Fruit fly (Drosophila melanogaster): ENCODE measurements around the gene Ir94d.

Gene Ir94d

DNA sequence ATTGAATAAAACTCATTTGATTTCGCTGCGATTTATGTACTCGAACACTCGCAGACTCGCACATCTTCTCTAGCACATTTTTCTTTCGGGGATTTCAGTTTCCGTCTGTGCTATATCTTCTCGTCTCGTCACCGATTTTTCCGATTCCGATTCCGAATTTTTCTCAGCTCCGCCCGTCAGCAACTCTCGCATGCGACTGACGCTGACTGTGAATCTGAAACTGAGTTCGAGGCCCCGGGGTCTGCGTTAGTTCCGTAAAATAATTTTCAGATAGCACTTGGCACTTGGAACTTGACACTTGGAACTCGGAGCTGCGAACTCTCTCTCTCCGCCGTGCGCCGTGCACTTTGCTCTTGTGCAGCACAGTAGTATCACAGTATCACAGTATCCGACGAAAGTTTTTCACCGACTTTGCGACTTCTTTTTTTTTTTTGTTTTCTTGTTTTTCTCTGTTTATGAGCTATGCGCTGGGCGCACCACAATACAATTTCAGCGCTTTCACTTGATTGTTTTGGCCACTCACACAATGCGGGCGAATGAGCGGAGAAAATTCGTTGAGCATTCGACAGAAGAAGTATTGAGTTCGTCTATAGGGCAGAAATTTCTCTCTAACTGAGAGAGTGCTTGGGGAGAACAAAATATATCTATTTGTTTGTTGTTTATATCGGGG lies 17.9 kb upstream of the Ir94d start, which contains the start of gene CG4393:
Gene CG4393, minus strand, starts transcription at position 187 of the 670 bp plus-strand sequence.
- TF ChIP-seq CG8478 (optimal IDR thresholded peaks at IDR 0.05) (no peak), CTCF (optimal IDR thresholded peaks at IDR 0.05) (no peak)

DNA sequence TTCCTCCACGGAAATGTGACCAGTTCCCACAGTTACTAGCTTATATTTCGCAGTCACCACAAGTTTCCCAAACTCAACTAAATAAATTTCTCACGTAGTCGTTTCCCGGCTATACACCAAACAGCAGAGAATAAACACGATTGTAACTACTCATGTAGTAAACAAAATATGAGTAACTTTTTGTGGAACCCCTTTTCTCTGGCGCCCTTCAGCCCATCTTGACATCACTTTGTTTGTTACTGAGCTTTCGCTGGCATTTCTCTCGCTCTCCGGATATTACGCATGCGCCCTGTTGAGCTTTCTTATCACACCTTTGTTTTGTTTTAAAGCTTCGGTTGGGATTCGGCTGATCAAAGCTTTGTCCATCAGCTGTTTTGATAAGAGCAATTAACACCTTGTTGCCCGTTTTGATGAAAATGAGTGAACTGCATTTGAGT lies 16.6 kb upstream of the Ir94d start:
- no peak for TF ChIP-seq CG8478 (optimal IDR thresholded peaks at IDR 0.05)
- no peak for TF ChIP-seq CTCF (optimal IDR thresholded peaks at IDR 0.05)

DNA sequence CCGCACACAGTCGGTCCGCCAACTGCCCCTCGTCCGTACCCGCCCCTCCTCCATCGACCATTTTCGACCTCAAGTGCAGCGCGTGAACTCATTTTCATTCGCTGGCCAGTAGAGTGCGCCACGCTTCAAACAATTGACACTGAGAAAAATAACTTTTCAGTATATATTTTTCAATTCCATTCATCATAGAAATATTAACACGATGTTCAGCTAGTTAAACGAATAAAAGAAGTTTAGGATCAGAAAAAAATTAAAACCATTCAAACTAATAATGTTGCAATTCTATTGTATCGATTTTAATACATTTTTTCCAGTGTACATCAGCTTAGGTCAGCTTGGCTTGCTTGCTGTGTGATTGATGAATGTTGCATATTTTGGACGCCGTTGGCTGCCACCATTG lies 15.7 kb upstream of the Ir94d start:
- TF ChIP-seq CG8478 (optimal IDR thresholded peaks at IDR 0.05) (no peak), CTCF (optimal IDR thresholded peaks at IDR 0.05) (no peak)

DNA sequence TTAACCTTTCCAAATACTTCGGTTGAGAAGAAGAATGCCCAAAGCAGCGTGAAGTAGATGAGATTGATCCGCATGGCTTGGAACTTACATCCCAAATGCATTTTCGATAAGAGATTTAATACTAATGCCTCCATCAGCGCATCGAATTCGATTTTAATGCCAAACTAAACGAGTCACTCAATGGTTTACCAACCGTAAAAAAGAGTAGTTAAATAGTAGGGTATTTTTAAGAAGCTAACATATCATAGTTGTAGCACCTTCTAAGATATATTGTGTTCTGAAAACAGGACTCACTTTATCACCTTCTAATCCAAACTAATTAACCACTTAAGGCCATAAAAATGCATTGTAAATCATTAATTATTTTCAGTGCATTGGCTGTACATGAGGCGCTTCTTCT lies 13.8 kb upstream of the Ir94d start, which contains the start of gene CG31515:
Gene CG31515, minus strand, starts transcription at position 101 of the 400 bp plus-strand sequence.
- TF ChIP-seq CG8478 (optimal IDR thresholded peaks at IDR 0.05) (no peak), CTCF (optimal IDR thresholded peaks at IDR 0.05) (no peak)

DNA sequence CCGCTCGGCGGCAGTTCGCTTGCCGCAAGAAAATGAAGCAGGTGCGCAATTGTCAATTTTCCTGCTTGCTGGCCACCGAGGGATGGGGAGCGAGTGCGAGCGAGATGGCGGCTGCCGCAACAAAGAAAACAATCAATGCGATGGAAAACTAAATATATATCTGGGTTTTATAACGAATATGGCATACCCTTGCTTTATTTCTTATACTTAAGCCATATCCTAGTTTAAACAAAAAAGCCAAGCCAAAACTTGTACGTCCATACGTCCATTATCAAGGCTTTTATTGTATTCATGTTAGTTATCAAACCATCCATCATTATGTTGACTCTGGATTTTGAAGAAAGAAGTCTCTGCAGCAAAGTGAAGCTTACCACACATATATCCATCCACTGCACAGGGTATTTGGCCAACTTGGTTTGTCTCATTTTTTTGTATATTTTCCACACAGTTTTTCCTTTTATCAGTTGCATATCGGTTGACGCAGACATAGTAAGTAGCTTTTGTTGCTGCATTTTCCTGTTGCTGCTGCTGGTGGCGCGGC lies 11.8 kb upstream of the Ir94d start:
- TF ChIP-seq CTCF (optimal IDR thresholded peaks at IDR 0.05) (no peak), CG8478 (optimal IDR thresholded peaks at IDR 0.05) (no peak)

DNA sequence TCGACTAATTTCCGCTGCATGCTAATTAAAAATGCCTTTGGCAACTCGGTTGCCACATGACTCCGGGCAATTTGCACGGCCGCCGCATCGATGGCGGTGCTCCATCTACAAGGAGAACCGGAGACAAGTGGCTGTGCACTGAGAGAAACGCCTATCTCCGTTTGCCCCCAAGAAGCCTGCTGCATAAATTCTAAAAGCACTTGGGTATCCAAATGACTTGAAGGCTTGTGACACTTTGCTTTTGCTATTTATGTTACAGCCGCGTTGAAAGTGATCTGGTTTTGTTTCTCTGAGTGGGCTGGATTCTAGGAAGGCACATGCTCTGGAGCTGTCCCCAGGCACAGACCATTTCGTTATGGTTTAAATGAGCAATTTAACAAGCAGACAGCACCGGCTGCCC lies 10.4 kb upstream of the Ir94d start:
- no peak for TF ChIP-seq CTCF (optimal IDR thresholded peaks at IDR 0.05)
- no peak for TF ChIP-seq CG8478 (optimal IDR thresholded peaks at IDR 0.05)

DNA sequence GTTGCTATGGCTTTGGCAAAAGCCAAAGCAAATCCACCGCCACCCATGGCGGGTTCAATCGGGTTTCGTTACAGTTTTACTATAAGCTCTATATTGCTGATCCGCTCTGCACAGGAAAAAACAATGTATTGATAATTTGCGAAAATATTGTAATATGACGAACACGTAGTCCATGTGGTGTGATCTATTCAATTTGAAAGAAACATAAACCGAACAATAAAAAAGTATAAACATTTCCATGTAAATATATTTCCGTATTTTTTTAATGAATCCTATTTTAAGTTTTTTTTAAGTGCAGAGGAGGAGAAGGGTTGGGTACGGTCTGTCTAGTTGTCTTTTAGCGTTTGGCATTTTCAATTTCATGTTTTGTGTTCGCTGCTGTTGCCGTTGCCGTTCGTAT lies 9.1 kb upstream of the Ir94d start:
- TF ChIP-seq CTCF (optimal IDR thresholded peaks at IDR 0.05) (no peak), CG8478 (optimal IDR thresholded peaks at IDR 0.05) (no peak)

DNA sequence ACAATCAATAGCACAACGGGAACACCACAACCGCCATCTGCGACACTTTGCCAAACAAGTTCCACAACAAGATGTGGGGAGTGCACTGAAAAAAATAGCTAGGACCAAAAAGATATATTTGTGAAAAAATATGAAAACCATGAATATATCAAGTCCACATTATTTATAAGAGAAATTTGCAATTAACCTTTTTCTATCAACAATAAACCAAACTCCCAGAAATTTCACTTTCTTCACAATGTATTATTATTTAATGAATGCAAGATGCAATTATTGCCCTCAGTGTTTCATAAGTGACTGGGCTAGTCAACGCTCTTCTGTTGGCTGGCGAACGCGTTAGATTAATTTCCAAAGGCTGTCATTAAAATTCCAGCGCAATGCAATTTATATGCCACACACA lies 6.9 kb upstream of the Ir94d start:
- TF ChIP-seq CG8478 (optimal IDR thresholded peaks at IDR 0.05), result no peak
- TF ChIP-seq CTCF (optimal IDR thresholded peaks at IDR 0.05), result no peak

DNA sequence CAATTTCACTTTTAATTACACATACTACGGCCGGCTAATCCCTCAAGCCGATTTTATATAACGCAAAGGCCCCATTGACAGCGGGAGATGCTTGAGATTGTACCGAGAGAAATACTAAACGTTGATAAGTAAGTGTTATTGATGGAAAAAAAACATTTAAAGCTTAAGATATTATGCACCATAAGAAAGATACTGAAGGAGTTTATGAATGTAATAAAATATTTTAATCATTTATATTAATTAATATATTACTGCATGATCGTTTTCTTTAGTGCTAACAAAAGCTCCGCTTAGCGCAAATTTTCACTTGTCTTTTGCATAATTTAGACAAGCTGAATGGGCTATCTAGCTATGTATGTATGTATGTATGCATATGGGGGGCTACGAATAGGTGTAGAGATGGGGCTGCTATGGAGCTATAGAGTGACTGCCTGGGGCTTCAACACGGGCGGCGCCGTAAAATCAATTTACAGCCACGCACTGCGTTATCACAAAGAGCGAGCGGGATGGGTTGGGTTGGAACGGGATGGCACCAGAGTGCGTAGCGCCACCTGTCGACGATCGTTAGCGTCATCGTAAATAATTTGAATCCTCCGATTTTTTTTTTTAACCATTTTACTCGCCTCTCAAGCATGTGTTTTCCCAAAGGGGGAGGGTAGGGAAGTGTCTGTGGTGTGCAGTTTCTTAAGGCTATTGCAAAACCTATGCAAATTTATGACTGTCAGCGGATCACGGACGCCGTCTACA lies 5.9 kb upstream of the Ir94d start:
- TF ChIP-seq CG8478 (optimal IDR thresholded peaks at IDR 0.05), result no peak
- peak; percentile 69 to 73 for TF ChIP-seq CTCF (optimal IDR thresholded peaks at IDR 0.05)

DNA sequence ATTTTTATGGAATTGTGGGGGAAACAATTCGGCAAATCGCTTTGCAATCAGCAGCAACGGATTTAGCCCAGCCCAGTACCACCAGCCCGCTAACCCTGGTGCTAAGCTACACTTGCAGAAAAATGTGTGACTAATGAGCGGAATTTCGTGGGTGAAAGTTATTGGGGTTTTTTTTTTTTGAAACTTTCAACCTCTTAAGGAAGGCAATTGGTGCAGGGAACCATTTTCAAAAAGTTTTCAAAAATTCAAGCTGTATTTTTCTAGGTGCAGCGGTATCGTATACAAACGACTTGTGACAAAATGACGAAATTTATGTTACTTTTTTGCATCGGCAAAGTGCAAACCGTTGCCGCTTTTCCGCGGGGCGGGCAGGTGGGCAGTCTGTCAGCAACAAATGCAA lies 3.6 kb upstream of the Ir94d start:
- TF ChIP-seq CTCF (optimal IDR thresholded peaks at IDR 0.05) (no peak), CG8478 (optimal IDR thresholded peaks at IDR 0.05) (no peak)

DNA sequence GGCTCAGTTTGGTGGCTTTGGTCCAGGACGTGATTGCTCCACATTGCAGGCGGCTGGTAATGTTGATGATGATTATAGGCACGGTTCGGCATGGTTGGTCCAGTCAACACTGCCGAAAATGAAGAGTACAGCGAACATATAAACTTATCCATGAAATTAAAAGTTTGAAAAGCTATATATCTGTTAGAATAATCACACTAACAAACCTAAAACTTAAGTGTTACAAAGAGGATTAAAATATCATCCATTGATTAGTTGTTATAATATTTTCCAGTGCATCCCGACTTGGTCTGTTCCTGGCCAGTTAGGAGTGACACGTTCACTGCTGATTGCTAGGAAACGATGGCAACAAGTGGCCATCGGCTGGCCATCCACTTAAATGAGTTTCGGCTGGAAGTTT lies 2.9 kb upstream of the Ir94d start:
- no peak for TF ChIP-seq CTCF (optimal IDR thresholded peaks at IDR 0.05)
- TF ChIP-seq CG8478 (optimal IDR thresholded peaks at IDR 0.05), result no peak

DNA sequence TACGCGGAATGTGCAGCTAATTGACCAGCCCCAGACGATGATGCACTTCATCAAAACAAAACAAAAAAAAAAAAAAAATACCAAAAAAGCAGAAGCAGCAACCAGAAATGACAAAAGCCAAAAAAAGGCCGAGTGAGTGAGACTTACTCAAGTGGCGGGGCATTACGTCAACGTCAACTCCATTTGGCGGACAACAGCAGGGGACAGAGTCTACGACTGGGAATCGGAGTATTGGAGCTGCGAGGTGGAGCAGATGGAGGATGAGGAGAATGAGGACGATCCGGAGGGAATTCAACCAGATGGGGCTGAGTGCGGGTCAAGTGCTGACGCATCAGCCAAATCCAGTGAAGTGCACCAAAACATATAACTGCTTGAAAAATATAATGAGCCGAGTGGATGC lies 1.1 kb upstream of the Ir94d start:
- TF ChIP-seq CTCF (optimal IDR thresholded peaks at IDR 0.05) (no peak), CG8478 (optimal IDR thresholded peaks at IDR 0.05) (no peak)

DNA sequence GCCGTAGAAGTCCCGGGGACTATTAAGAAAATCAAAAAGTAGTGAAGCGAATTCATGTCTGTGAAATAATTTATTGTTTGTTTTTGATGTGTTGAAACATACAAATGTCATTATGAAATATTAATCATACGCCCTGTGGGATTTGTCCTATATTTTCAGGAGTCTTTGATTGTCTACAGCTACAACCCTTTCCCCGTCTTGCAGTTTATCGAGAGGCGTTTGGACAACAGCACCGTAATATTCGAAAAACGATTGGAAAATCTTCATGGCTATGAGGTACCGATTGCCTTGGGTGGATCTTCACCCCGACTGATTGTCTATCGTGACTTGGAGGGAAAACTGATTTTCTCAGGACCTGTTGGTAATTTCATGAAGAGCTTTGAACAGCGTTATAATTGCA lies 1.0 kb downstream of the Ir94d start, which contains the start of gene CG17380:
Gene CG17380, minus strand, starts transcription at position 101 of the 400 bp plus-strand sequence.
- TF ChIP-seq CG8478 (optimal IDR thresholded peaks at IDR 0.05), result no peak
- TF ChIP-seq CTCF (optimal IDR thresholded peaks at IDR 0.05), result no peak

DNA sequence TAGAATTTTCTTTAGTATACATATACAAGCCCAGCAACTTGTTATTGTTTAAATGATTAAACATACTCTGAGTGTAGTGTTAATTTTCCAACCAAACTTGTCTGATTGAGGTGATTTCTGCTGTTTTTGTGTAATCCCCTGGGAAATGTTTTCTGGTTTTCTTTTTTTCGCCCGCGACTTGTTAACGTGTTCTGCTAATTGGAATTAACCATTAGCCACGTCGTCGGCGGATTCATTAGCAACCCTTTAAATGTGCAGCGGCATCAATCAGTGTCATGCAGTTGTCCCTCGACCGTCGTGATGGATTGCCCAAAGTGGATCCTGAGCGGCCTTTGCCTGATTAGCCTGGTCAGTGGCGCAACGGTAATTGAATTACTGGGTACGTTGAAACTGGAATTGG lies 2.6 kb downstream of the Ir94d start, which contains the start of gene Ir94e:
Gene Ir94e, plus strand, starts transcription at position 301 of the 400 bp plus-strand sequence.
- TF ChIP-seq CG8478 (optimal IDR thresholded peaks at IDR 0.05), result no peak
- no peak for TF ChIP-seq CTCF (optimal IDR thresholded peaks at IDR 0.05)

DNA sequence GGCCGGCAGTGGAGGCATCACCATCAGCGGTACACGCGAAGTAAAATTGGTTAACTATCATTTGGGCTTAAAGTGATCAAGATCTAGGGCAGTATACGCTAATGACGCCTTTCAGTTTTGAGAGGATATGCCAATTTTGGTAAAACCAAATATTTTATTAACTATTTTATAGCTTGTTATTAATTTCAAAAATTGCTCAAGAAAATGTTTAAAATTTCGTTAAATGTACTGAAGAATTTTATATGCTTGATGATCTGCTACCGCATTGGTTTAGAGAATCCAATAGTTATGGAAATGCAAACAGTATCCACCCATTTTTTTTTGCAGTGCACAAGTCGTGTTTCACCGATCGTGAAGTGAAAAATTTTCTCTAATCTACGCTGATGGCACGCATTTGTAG lies 5.3 kb downstream of the Ir94d start:
- TF ChIP-seq CG8478 (optimal IDR thresholded peaks at IDR 0.05), result no peak
- no peak for TF ChIP-seq CTCF (optimal IDR thresholded peaks at IDR 0.05)

DNA sequence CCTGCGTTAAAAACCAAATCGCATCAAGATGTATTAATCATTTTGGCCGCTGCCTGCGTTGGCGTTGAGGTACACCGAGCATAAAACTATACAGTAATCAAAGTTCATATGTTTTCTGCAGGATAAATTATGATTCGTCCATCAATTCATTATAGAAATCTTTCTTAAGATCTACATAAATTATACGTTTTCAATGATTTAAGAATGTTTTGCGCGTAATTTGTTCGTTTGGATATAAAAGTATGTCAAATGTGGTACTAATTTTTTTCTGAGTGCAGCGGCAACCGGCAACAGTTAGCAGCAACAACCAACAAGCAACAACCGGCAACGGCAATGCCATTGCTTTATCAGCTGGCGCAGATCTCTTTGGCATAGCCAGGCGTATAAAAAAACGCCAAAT lies 14.0 kb downstream of the Ir94d start:
- TF ChIP-seq CTCF (optimal IDR thresholded peaks at IDR 0.05) (no peak), CG8478 (optimal IDR thresholded peaks at IDR 0.05) (no peak)
